Fruit fly (Drosophila melanogaster): Measurements from ENCODE around the gene CG2698.
A peak's percentile ranks its signal among the peaks of the same experiment; 100 is the strongest.

CG2698 gene

dm6 chr3R:8009080-8009620 is 7.8 kb downstream of the CG2698 start, which contains the start of the genes CG11052 and CG3223 (continued):
- TF ChIP-seq Awh (GFP tag; IDR thresholded peaks at IDR 0.05) (no peak), CG8765 (GFP tag; IDR thresholded peaks at IDR 0.05) (no peak), caup (GFP tag; optimal IDR thresholded peaks at IDR 0.05; ENCODE audit: severe bottlenecking) (no peak), CG10274 (GFP tag; optimal IDR thresholded peaks at IDR 0.05) (no peak), CrebB (tag; optimal IDR thresholded peaks at IDR 0.05) (no peak), CG30020 (tag; optimal IDR thresholded peaks at IDR 0.05) (peak; percentile 85), wor (GFP tag; IDR thresholded peaks at IDR 0.05) (no peak), mirr (GFP tag; optimal IDR thresholded peaks at IDR 0.05) (peak; percentile 10), crol (GFP tag; IDR thresholded peaks at IDR 0.05) (no peak), hbn (GFP tag; IDR thresholded peaks at IDR 0.05; ENCODE audit: partially characterized antibody) (0 out of 2 replicates have a peak, but pooled peaks have one; percentile 33), CG16815 (GFP tag; optimal IDR thresholded peaks at IDR 0.05) (no peak), sqz (GFP tag; optimal IDR thresholded peaks at IDR 0.05) (no peak), Sry-δ (GFP tag; optimal IDR thresholded peaks at IDR 0.05) (peak; percentile 63), CG2712 (tag; optimal IDR thresholded peaks at IDR 0.05) (peak; percentile 15), CG17829 (tag; optimal IDR thresholded peaks at IDR 0.05) (peak; percentile 16), Bgb (GFP tag; IDR thresholded peaks at IDR 0.05; ENCODE audit: partially characterized antibody) (peak; percentile 68), CG34224 (GFP tag; IDR thresholded peaks at IDR 0.05; ENCODE audit: partially characterized antibody) (no peak), amos (GFP tag; IDR thresholded peaks at IDR 0.05; ENCODE audit: partially characterized antibody) (peak; percentile 58; the same call in 1 of the 2 replicates), Lim3 (GFP tag; IDR thresholded peaks at IDR 0.05) (no peak), sug (tag; optimal IDR thresholded peaks at IDR 0.05) (peak; percentile 32), CG9797 (GFP tag; optimal IDR thresholded peaks at IDR 0.05) (no peak), CG1602 (GFP tag; optimal IDR thresholded peaks at IDR 0.05) (no peak), Side (GFP tag; optimal IDR thresholded peaks at IDR 0.05) (peak; percentile 24), Med (GFP tag) (peak; percentile 89), YL-1 (GFP tag; optimal IDR thresholded peaks at IDR 0.05) (peak; percentile 55), ap (GFP tag; IDR thresholded peaks at IDR 0.05) (no peak), CG34422 (GFP tag; IDR thresholded peaks at IDR 0.05) (no peak), CG15601 (tag; optimal IDR thresholded peaks at IDR 0.05) (peak; percentile 30), CG8290 (GFP tag; optimal IDR thresholded peaks at IDR 0.05) (no peak), CG8290 (tag; optimal IDR thresholded peaks at IDR 0.05) (peak in 1 of 2 experiments; percentile 12), pho (GFP tag; optimal IDR thresholded peaks at IDR 0.05) (peak; percentile 29), CG14667 (GFP tag; IDR thresholded peaks at IDR 0.05) (no peak), rib (GFP tag; IDR thresholded peaks at IDR 0.05) (no peak), shn (GFP tag; optimal IDR thresholded peaks at IDR 0.05) (no peak), CG5180 (GFP tag; optimal IDR thresholded peaks at IDR 0.05) (no peak), CTCF (GFP tag; optimal IDR thresholded peaks at IDR 0.05) (peak; percentile 20), CG6813 (GFP tag; optimal IDR thresholded peaks at IDR 0.05) (no peak), Scr (GFP tag; IDR thresholded peaks at IDR 0.05; ENCODE audit: partially characterized antibody) (peak; percentile 59), zfh2 (GFP tag; optimal IDR thresholded peaks at IDR 0.05) (peak; percentile 31), CG14050 (GFP tag; IDR thresholded peaks at IDR 0.05) (no peak), CG2120 (GFP tag; optimal IDR thresholded peaks at IDR 0.05) (peak; percentile 50), CG10147 (GFP tag; optimal IDR thresholded peaks at IDR 0.05) (no peak), scrt (GFP tag; optimal IDR thresholded peaks at IDR 0.05) (no peak), dmrt11E (tag; optimal IDR thresholded peaks at IDR 0.05) (no peak), CG1233 (GFP tag; optimal IDR thresholded peaks at IDR 0.05) (peak; percentile 36), Meics (GFP tag; optimal IDR thresholded peaks at IDR 0.05) (peak; percentile 45), Ets97D (GFP tag; optimal IDR thresholded peaks at IDR 0.05) (peak; percentile 72), Sin3A (optimal IDR thresholded peaks at IDR 0.05) (peak; percentile 54), CG6175 (GFP tag; IDR thresholded peaks at IDR 0.05) (no peak), CG13624 (GFP tag; optimal IDR thresholded peaks at IDR 0.05) (peak; percentile 37), CoRest (tag; optimal IDR thresholded peaks at IDR 0.05) (no peak), CG13296 (GFP tag; optimal IDR thresholded peaks at IDR 0.05) (peak; percentile 34)

All from whole organism, embryonic.